Fruit fly (Drosophila melanogaster) whole organism, embryonic: ENCODE results near the gene CG8159.
A peak's percentile ranks its signal among the peaks of the same experiment; 100 is the strongest.

ENCODE experiments used
- Abd-B ChIP-seq: fragments of 200-800 bp; sonication (Bioruptor generic); optimal IDR thresholded peaks from 2 replicates; lab custom pipeline; 2018; ENCODE audit warnings: missing biosample characterization, mild to moderate bottlenecking, missing genetic modification characterization, moderate library complexity
- CG10462 ChIP-seq: fragments of 200-800 bp; sonication (Bioruptor generic); optimal IDR thresholded peaks from 2 replicates; lab custom pipeline; 2016; ENCODE audit warnings: missing biosample characterization, missing genetic modification characterization
- CG10979 ChIP-seq: fragments of 200-800 bp; sonication (Bioruptor generic); optimal IDR thresholded peaks from 2 replicates; lab custom pipeline; 2018; ENCODE audit warnings: missing biosample characterization, mild to moderate bottlenecking, missing genetic modification characterization, moderate library complexity
- CG11247 ChIP-seq: fragments of 200-800 bp; sonication (Bioruptor generic); IDR thresholded peaks from 2 replicates; pipeline ENCODE4 v1.3.6; 2022; ENCODE audit warnings: missing biosample characterization, missing genetic modification characterization
- CG11456 ChIP-seq: fragments of 200-800 bp; sonication (Bioruptor generic); IDR thresholded peaks from 3 replicates; pipeline ENCODE4 v1.3.6; 2022; ENCODE audit warnings: missing biosample characterization, missing genetic modification characterization
- CG11560 ChIP-seq: fragments of 200-800 bp; sonication (Bioruptor generic); IDR thresholded peaks from 3 replicates; pipeline ENCODE4 v1.3.6; 2022; ENCODE audit warnings: missing biosample characterization, missing genetic modification characterization
- CG12219 ChIP-seq: fragments of 200-800 bp; sonication (Bioruptor generic); optimal IDR thresholded peaks from 3 replicates; lab custom pipeline; 2018; ENCODE audit warnings: missing biosample characterization, mild to moderate bottlenecking, missing genetic modification characterization
- CG13123 ChIP-seq: fragments of 200-800 bp; sonication (Bioruptor generic); optimal IDR thresholded peaks from 2 replicates; lab custom pipeline; 2016; ENCODE audit warnings: missing biosample characterization, missing genetic modification characterization
- CG13424 ChIP-seq: fragments of 200-800 bp; sonication (Bioruptor generic); optimal IDR thresholded peaks from 2 replicates; lab custom pipeline; 2019; ENCODE audit warnings: missing biosample characterization, mild to moderate bottlenecking, missing genetic modification characterization, moderate library complexity
- CG16863 ChIP-seq: fragments of 200-800 bp; sonication (Bioruptor generic); optimal IDR thresholded peaks from 3 replicates; lab custom pipeline; 2016; ENCODE audit warnings: missing biosample characterization, missing genetic modification characterization
- CG17912 ChIP-seq: fragments of 200-800 bp; sonication (Bioruptor generic); optimal IDR thresholded peaks from 2 replicates; lab custom pipeline; 2018; ENCODE audit warnings: missing biosample characterization, mild to moderate bottlenecking, missing genetic modification characterization
- CG2120 ChIP-seq: fragments of 200-800 bp; sonication (Bioruptor generic); optimal IDR thresholded peaks from 3 replicates; lab custom pipeline; 2016; ENCODE audit warnings: missing biosample characterization, missing genetic modification characterization
- CG32767 ChIP-seq: fragments of 200-800 bp; sonication (Bioruptor generic); IDR thresholded peaks from 2 replicates; pipeline ENCODE4 v1.3.6; 2022; ENCODE audit warnings: missing biosample characterization, missing genetic modification characterization
- CG3407 ChIP-seq: fragments of 200-800 bp; sonication (Bioruptor generic); optimal IDR thresholded peaks from 2 replicates; lab custom pipeline; 2018; ENCODE audit warnings: missing biosample characterization, mild to moderate bottlenecking, missing genetic modification characterization
- CG34224 ChIP-seq: fragments of 200-800 bp; sonication (Bioruptor generic); IDR thresholded peaks from 3 replicates; pipeline ENCODE4 v1.3.6; 2022; ENCODE audit warnings: missing biosample characterization, missing genetic modification characterization; ENCODE audit not compliant: partially characterized antibody
- CG3995 ChIP-seq: fragments of 200-800 bp; sonication (Bioruptor generic); optimal IDR thresholded peaks from 3 replicates; lab custom pipeline; 2016; ENCODE audit warnings: missing biosample characterization, missing genetic modification characterization
- CG4617 ChIP-seq: fragments of 200-800 bp; sonication (Bioruptor generic); optimal IDR thresholded peaks from 3 replicates; lab custom pipeline; 2016; ENCODE audit warnings: missing biosample characterization, missing genetic modification characterization, borderline replicate concordance
- CG4730 ChIP-seq: fragments of 200-800 bp; sonication (Bioruptor generic); IDR thresholded peaks from 2 replicates; pipeline ENCODE4 v1.3.6; 2022; ENCODE audit warnings: missing biosample characterization, missing genetic modification characterization
- CG5245 ChIP-seq: fragments of 200-800 bp; sonication (Bioruptor generic); optimal IDR thresholded peaks from 3 replicates; lab custom pipeline; 2016; ENCODE audit warnings: missing biosample characterization, missing genetic modification characterization
- CG8388 ChIP-seq: fragments of 200-800 bp; sonication (Bioruptor generic); optimal IDR thresholded peaks from 2 replicates; lab custom pipeline; 2019; ENCODE audit warnings: missing biosample characterization, mild to moderate bottlenecking, missing genetic modification characterization, moderate library complexity
- CG8924 ChIP-seq: fragments of 200-800 bp; optimal IDR thresholded peaks from 3 replicates; lab custom pipeline; 2019; ENCODE audit warnings: missing biosample characterization, mild to moderate bottlenecking, missing genetic modification characterization, moderate library complexity
- CTCF ChIP-seq: fragments of 200-800 bp; sonication (Bioruptor generic); optimal IDR thresholded peaks from 2 replicates; lab custom pipeline; 2017; ENCODE audit warnings: missing biosample characterization, mild to moderate bottlenecking, missing genetic modification characterization, moderate library complexity
- Camta ChIP-seq: fragments of 200-800 bp; sonication (Bioruptor generic); optimal IDR thresholded peaks from 2 replicates; lab custom pipeline; 2016; ENCODE audit warnings: missing biosample characterization, missing genetic modification characterization
- D19B ChIP-seq: fragments of 200-800 bp; sonication (Bioruptor generic); optimal IDR thresholded peaks from 2 replicates; lab custom pipeline; 2017; ENCODE audit warnings: missing biosample characterization, mild to moderate bottlenecking, missing genetic modification characterization
- Dbx ChIP-seq: fragments of 200-800 bp; sonication (Bioruptor generic); IDR thresholded peaks from 3 replicates; pipeline ENCODE4 v1.3.6; 2022; ENCODE audit warnings: missing biosample characterization, missing genetic modification characterization
- Dek ChIP-seq: fragments of 200-800 bp; sonication (Bioruptor generic); optimal IDR thresholded peaks from 3 replicates; lab custom pipeline; 2019; ENCODE audit warnings: missing biosample characterization, mild to moderate bottlenecking, missing genetic modification characterization, moderate library complexity
- Dfd ChIP-seq, 2 experiments: fragments of >200 bp; optimal IDR thresholded peaks; 2 replicates each; lab custom pipeline; 2017; ENCODE audit warnings: missing biosample characterization in 2 of 2, missing genetic modification characterization in 2 of 2
- Eip74EF ChIP-seq, 2 experiments: fragments of 200-800 bp in 1 of 2; fragments of >200 bp in 1 of 2; sonication (Bioruptor generic) in 1 of 2; optimal IDR thresholded peaks; 2 replicates each; lab custom pipeline; 2017 to 2019; ENCODE audit warnings: missing biosample characterization in 2 of 2, missing genetic modification characterization in 2 of 2, mild to moderate bottlenecking in 1 of 2, moderate library complexity in 1 of 2
- Ets65A ChIP-seq: fragments of 200-800 bp; sonication (Bioruptor generic); peaks from one replicate; lab custom pipeline; 2016; ENCODE audit warnings: missing biosample characterization, missing genetic modification characterization
- Kr ChIP-seq: fragments of 200-800 bp; sonication (Bioruptor generic); optimal IDR thresholded peaks from 2 replicates; lab custom pipeline; 2017; ENCODE audit warnings: missing biosample characterization, mild to moderate bottlenecking, missing genetic modification characterization
- MBD-R2 ChIP-seq: fragments of 200-800 bp; sonication (Bioruptor generic); IDR thresholded peaks from 2 replicates; pipeline ENCODE4 v1.3.6; 2022; ENCODE audit warnings: missing biosample characterization, missing genetic modification characterization
- MTF-1 ChIP-seq: fragments of 200-800 bp; sonication (Bioruptor generic); optimal IDR thresholded peaks from 2 replicates; lab custom pipeline; 2018; ENCODE audit warnings: missing biosample characterization, mild to moderate bottlenecking, missing genetic modification characterization, borderline replicate concordance
- Med ChIP-seq: fragments of 200-800 bp; sonication (Bioruptor generic); peaks from one replicate; lab custom pipeline; 2016; ENCODE audit warnings: missing biosample characterization, missing genetic modification characterization, mild to moderate bottlenecking, inconsistent platforms, moderate library complexity
- NfI ChIP-seq: fragments of 200-800 bp; sonication (Bioruptor generic); optimal IDR thresholded peaks from 3 replicates; lab custom pipeline; 2018; ENCODE audit warnings: missing biosample characterization, mild to moderate bottlenecking, missing genetic modification characterization, moderate library complexity
- Ravus ChIP-seq: fragments of 200-800 bp; sonication (Bioruptor generic); IDR thresholded peaks from 2 replicates; pipeline ENCODE4 v1.3.6; 2022; ENCODE audit warnings: missing biosample characterization, missing genetic modification characterization
- Rx ChIP-seq: fragments of 200-800 bp; sonication (Bioruptor generic); IDR thresholded peaks from 2 replicates; pipeline ENCODE4 v1.3.6; 2022; ENCODE audit warnings: missing biosample characterization, missing genetic modification characterization
- Sin3A ChIP-seq: fragments of >200 bp; optimal IDR thresholded peaks from 2 replicates; lab custom pipeline; 2018
- cas ChIP-seq: fragments of 200-800 bp; sonication (Bioruptor generic); IDR thresholded peaks from 2 replicates; pipeline ENCODE4 v1.3.6; 2022; ENCODE audit warnings: missing biosample characterization, missing genetic modification characterization
- ci ChIP-seq: fragments of 200-800 bp; sonication (Bioruptor generic); IDR thresholded peaks from 3 replicates; pipeline ENCODE4 v1.3.6; 2022; ENCODE audit warnings: missing biosample characterization, missing genetic modification characterization
- dati ChIP-seq: fragments of 200-800 bp; sonication (Bioruptor generic); IDR thresholded peaks from 2 replicates; pipeline ENCODE4 v1.3.6; 2022; ENCODE audit warnings: missing biosample characterization, missing genetic modification characterization
- ems ChIP-seq: fragments of 200-800 bp; sonication (Bioruptor generic); optimal IDR thresholded peaks from 3 replicates; lab custom pipeline; 2016; ENCODE audit warnings: missing biosample characterization, missing genetic modification characterization
- eyg ChIP-seq: fragments of 200-800 bp; sonication (Bioruptor generic); optimal IDR thresholded peaks from 3 replicates; lab custom pipeline; 2016; ENCODE audit warnings: missing biosample characterization, missing genetic modification characterization
- gce ChIP-seq: fragments of 200-800 bp; sonication (Bioruptor generic); IDR thresholded peaks from 3 replicates; pipeline ENCODE4 v1.3.6; 2022; ENCODE audit warnings: missing biosample characterization, missing genetic modification characterization
- insv ChIP-seq, 2 experiments: fragments of 200-800 bp; sonication (Bioruptor generic); optimal IDR thresholded peaks; 3 replicates each; lab custom pipeline; 2016 to 2018; ENCODE audit warnings: missing biosample characterization in 2 of 2, missing genetic modification characterization in 2 of 2
- maf-S ChIP-seq: fragments of 200-800 bp; sonication (Bioruptor generic); optimal IDR thresholded peaks from 2 replicates; lab custom pipeline; 2016; ENCODE audit warnings: missing biosample characterization, missing genetic modification characterization
- otp ChIP-seq: fragments of 200-800 bp; sonication (Bioruptor generic); IDR thresholded peaks from 3 replicates; pipeline ENCODE4, ENCODE4 v1.3.6; 2022; ENCODE audit warnings: missing biosample characterization, missing genetic modification characterization
- pzg ChIP-seq: fragments of 200-800 bp; sonication (Bioruptor generic); optimal IDR thresholded peaks from 3 replicates; lab custom pipeline; 2018; ENCODE audit warnings: missing biosample characterization, mild to moderate bottlenecking, missing genetic modification characterization, moderate library complexity
- sens-2 ChIP-seq: fragments of 200-800 bp; sonication (Bioruptor generic); IDR thresholded peaks from 2 replicates; pipeline ENCODE4 v1.3.6; 2022; ENCODE audit warnings: missing biosample characterization, missing genetic modification characterization
- sim ChIP-seq: fragments of 200-800 bp; sonication (Bioruptor generic); IDR thresholded peaks from 2 replicates; pipeline ENCODE4 v1.3.6; 2022; ENCODE audit warnings: missing biosample characterization, missing genetic modification characterization
- sqz ChIP-seq: fragments of 200-800 bp; sonication (Bioruptor generic); optimal IDR thresholded peaks from 3 replicates; lab custom pipeline; 2018; ENCODE audit warnings: missing biosample characterization, mild to moderate bottlenecking, missing genetic modification characterization
- tgo ChIP-seq: fragments of 200-800 bp; sonication (Bioruptor generic); IDR thresholded peaks from 3 replicates; pipeline ENCODE4 v1.3.6; 2022; ENCODE audit warnings: missing biosample characterization, missing genetic modification characterization
- trem ChIP-seq: fragments of 200-800 bp; optimal IDR thresholded peaks from 3 replicates; lab custom pipeline; 2019; ENCODE audit warnings: missing biosample characterization, mild to moderate bottlenecking, missing genetic modification characterization, moderate library complexity
- unc-4 ChIP-seq: fragments of 200-800 bp; sonication (Bioruptor generic); IDR thresholded peaks from 2 replicates; pipeline ENCODE4 v1.3.6; 2022; ENCODE audit warnings: missing biosample characterization, missing genetic modification characterization; ENCODE audit not compliant: partially characterized antibody
- vvl ChIP-seq: fragments of 200-800 bp; sonication (Bioruptor generic); IDR thresholded peaks from 2 replicates; pipeline ENCODE4 v1.3.6; 2022; ENCODE audit warnings: missing biosample characterization, missing genetic modification characterization

CG8159 gene

dm6 chr3R:8726632-8727031 lies at the start of gene CG8159 (continued):
- TF ChIP-seq NfI (no peak), CG13123 (GFP tag; lab: Kevin White, UChicago) (no peak), CG3407 (GFP tag; lab: Kevin White, UChicago) (no peak), CG11456 (GFP tag; lab: Robert Waterston, UW) (no peak), otp (GFP tag; lab: Robert Waterston, UW) (no peak), Eip74EF (GFP tag; optimal IDR thresholded peaks at IDR 0.05; lab: Kevin White, UChicago) (no peak), Dbx (GFP tag; lab: Robert Waterston, UW) (no peak), D19B (GFP tag; lab: Kevin White, UChicago) (no peak), CG16863 (GFP tag; lab: Kevin White, UChicago) (no peak), pzg (peak; percentile 44), CG10462 (GFP tag; lab: Kevin White, UChicago) (no peak), Camta (no peak), vvl (GFP tag; lab: Robert Waterston, UW) (peak; percentile 34; the same call in 1 of the 2 replicates), CG2120 (peak; percentile 6), cas (GFP tag; lab: Robert Waterston, UW) (no peak), Ravus (GFP tag; lab: Robert Waterston, UW) (no peak), MTF-1 (GFP tag; lab: Kevin White, UChicago) (no peak), MBD-R2 (GFP tag; lab: Robert Waterston, UW) (peak; percentile 85), ci (0 out of 3 replicates have a peak, but pooled peaks have one; percentile 9), Abd-B (GFP tag; lab: Kevin White, UChicago) (no peak), CG32767 (GFP tag; lab: Robert Waterston, UW) (no peak), Dfd (GFP tag; optimal IDR thresholded peaks at IDR 0.05; lab: Kevin White, UChicago) (no peak), trem (no peak), Dek (tag; lab: Kevin White, UChicago) (no peak), CG17912 (no peak), ems (GFP tag; lab: Kevin White, UChicago) (no peak), unc-4 (GFP tag; lab: Robert Waterston, UW) (no peak), CTCF (GFP tag; lab: Kevin White, UChicago) (no peak), CG11247 (no peak), maf-S (no peak), CG3995 (GFP tag; lab: Kevin White, UChicago) (no peak), CG4730 (GFP tag; lab: Robert Waterston, UW) (no peak), CG5245 (GFP tag; lab: Kevin White, UChicago) (no peak), insv (GFP tag; optimal IDR thresholded peaks at IDR 0.05; lab: Kevin White, UChicago) (peak in 1 of 2 experiments; percentile 90), CG8388 (no peak), Ets65A (GFP tag; lab: Kevin White, UChicago) (peak; percentile 24), CG34224 (GFP tag; lab: Robert Waterston, UW) (no peak), Sin3A (lab: Kevin White, UChicago) (no peak), Kr (GFP tag; lab: Kevin White, UChicago) (no peak), sim (GFP tag; lab: Robert Waterston, UW) (no peak), sens-2 (GFP tag; lab: Robert Waterston, UW) (no peak), CG12219 (GFP tag; lab: Kevin White, UChicago) (no peak), eyg (GFP tag; lab: Kevin White, UChicago) (no peak), sqz (GFP tag; lab: Kevin White, UChicago) (no peak), CG4617 (GFP tag; lab: Kevin White, UChicago) (peak; percentile 62), Rx (GFP tag; lab: Robert Waterston, UW) (no peak), gce (GFP tag; lab: Robert Waterston, UW) (no peak), dati (GFP tag; lab: Robert Waterston, UW) (no peak), Med (GFP tag; lab: Kevin White, UChicago) (peak; percentile 84), tgo (GFP tag; lab: Robert Waterston, UW) (no peak), CG8924 (no peak), CG11560 (no peak), CG13424 (no peak), CG10979 (tag; lab: Kevin White, UChicago) (no peak)
